Worm (Caenorhabditis elegans) whole organism, L4/young adult: Measurements from ENCODE around the gene clec-228.

Experiments
- W03F9.2 ChIP-seq: fragments of 150-350 bp; optimal IDR thresholded peaks from 2 replicates; lab custom pipeline; 2014; ENCODE audit warnings: missing biosample characterization, missing genetic modification characterization
- him-1 ChIP-seq: sonication (generic microtip); optimal IDR thresholded peaks from 2 replicates; lab custom pipeline; 2016; ENCODE audit warnings: missing genotype, missing genetic modification reagents, missing genetic modification characterization, missing compliant biosample characterization

ce11 chrV:15350615-15351014, 11.4 kb upstream of the clec-228 start, which contains the start of gene clec-231:
- TF ChIP-seq W03F9.2 (tag; lab: Kevin White, UChicago), result no peak
- no peak for TF ChIP-seq him-1 (tag; lab: Kevin White, UChicago)
